Fruit fly (Drosophila melanogaster) whole organism, embryonic: ENCODE measurements around the gene CG8319.
A peak's percentile ranks its signal among the peaks of the same experiment; 100 is the strongest.

Source experiments
- Ada2b ChIP-seq: fragments of 200-800 bp; sonication (Bioruptor generic); IDR thresholded peaks from 2 replicates; pipeline ENCODE4 v1.3.6; 2022; ENCODE audit warnings: missing biosample characterization, missing genetic modification characterization
- Bdp1 ChIP-seq: fragments of 200-800 bp; sonication (Bioruptor generic); optimal IDR thresholded peaks from 3 replicates; lab custom pipeline; 2016; ENCODE audit warnings: missing biosample characterization, missing genetic modification characterization
- CG11085 ChIP-seq: fragments of 200-800 bp; sonication (Bioruptor generic); IDR thresholded peaks from 2 replicates; pipeline ENCODE4 v1.3.6; 2022; ENCODE audit warnings: missing biosample characterization, missing genetic modification characterization
- CG11504 ChIP-seq: fragments of 200-800 bp; sonication (Bioruptor generic); optimal IDR thresholded peaks from 3 replicates; lab custom pipeline; 2019; ENCODE audit warnings: missing biosample characterization, mild to moderate bottlenecking, missing genetic modification characterization, moderate library complexity
- CG12299 ChIP-seq: fragments of 200-800 bp; sonication (Bioruptor generic); optimal IDR thresholded peaks from 2 replicates; lab custom pipeline; 2018; ENCODE audit warnings: missing biosample characterization, mild to moderate bottlenecking, missing genetic modification characterization
- CG12744 ChIP-seq: fragments of 200-800 bp; sonication (Bioruptor generic); optimal IDR thresholded peaks from 2 replicates; lab custom pipeline; 2016; ENCODE audit warnings: missing biosample characterization, missing genetic modification characterization
- CG13775 ChIP-seq: fragments of 200-800 bp; sonication (Bioruptor generic); optimal IDR thresholded peaks from 3 replicates; lab custom pipeline; 2017; ENCODE audit warnings: missing biosample characterization, mild to moderate bottlenecking, missing genetic modification characterization
- CG13894 ChIP-seq: fragments of 200-800 bp; sonication (Bioruptor generic); optimal IDR thresholded peaks from 3 replicates; lab custom pipeline; 2018; ENCODE audit warnings: missing biosample characterization, mild to moderate bottlenecking, missing genetic modification characterization, moderate library complexity
- CG15073 ChIP-seq: fragments of 200-800 bp; sonication (Bioruptor generic); optimal IDR thresholded peaks from 2 replicates; lab custom pipeline; 2016; ENCODE audit warnings: missing biosample characterization, missing genetic modification characterization
- CG1529 ChIP-seq: fragments of 200-800 bp; sonication (Bioruptor generic); optimal IDR thresholded peaks from 3 replicates; lab custom pipeline; 2018; ENCODE audit warnings: missing biosample characterization, missing genetic modification characterization
- CG1832 ChIP-seq: fragments of 200-800 bp; sonication (Bioruptor generic); optimal IDR thresholded peaks from 2 replicates; lab custom pipeline; 2017; ENCODE audit warnings: missing biosample characterization, mild to moderate bottlenecking, missing genetic modification characterization, inconsistent platforms
- CG30403 ChIP-seq: fragments of 200-800 bp; sonication (Bioruptor generic); optimal IDR thresholded peaks from 3 replicates; lab custom pipeline; 2016; ENCODE audit warnings: missing biosample characterization, missing genetic modification characterization
- CG32767 ChIP-seq: fragments of 200-800 bp; sonication (Bioruptor generic); IDR thresholded peaks from 2 replicates; pipeline ENCODE4 v1.3.6; 2022; ENCODE audit warnings: missing biosample characterization, missing genetic modification characterization
- CG33557 ChIP-seq: fragments of 200-800 bp; sonication (Bioruptor generic); optimal IDR thresholded peaks from 2 replicates; lab custom pipeline; 2019; ENCODE audit warnings: missing biosample characterization, mild to moderate bottlenecking, missing genetic modification characterization, moderate library complexity
- CG3847 ChIP-seq: fragments of 200-800 bp; sonication (Bioruptor generic); IDR thresholded peaks from 2 replicates; pipeline ENCODE4 v1.3.6; 2022; ENCODE audit warnings: missing biosample characterization, missing genetic modification characterization
- CG42726 ChIP-seq: fragments of 200-800 bp; sonication (Bioruptor generic); IDR thresholded peaks from 2 replicates; pipeline ENCODE4 v1.3.6; 2022; ENCODE audit warnings: missing biosample characterization, missing genetic modification characterization; ENCODE audit not compliant: partially characterized antibody
- CG4854 ChIP-seq: fragments of 200-800 bp; sonication (Bioruptor generic); optimal IDR thresholded peaks from 2 replicates; lab custom pipeline; 2016; ENCODE audit warnings: missing biosample characterization, missing genetic modification characterization, inconsistent platforms
- CG7963 ChIP-seq: fragments of 200-800 bp; sonication (Bioruptor generic); IDR thresholded peaks from 3 replicates; pipeline ENCODE4 v1.3.6; 2022; ENCODE audit warnings: missing biosample characterization, missing genetic modification characterization; ENCODE audit not compliant: partially characterized antibody
- CG8478 ChIP-seq: fragments of >200 bp; optimal IDR thresholded peaks from 2 replicates; lab custom pipeline; 2018
- CoRest ChIP-seq: fragments of 200-800 bp; sonication (Bioruptor generic); optimal IDR thresholded peaks from 3 replicates; lab custom pipeline; 2018; ENCODE audit warnings: missing biosample characterization, mild to moderate bottlenecking, missing genetic modification characterization, moderate library complexity
- Deaf1 ChIP-seq: fragments of 200-800 bp; optimal IDR thresholded peaks from 3 replicates; lab custom pipeline; 2019; ENCODE audit warnings: missing biosample characterization, mild to moderate bottlenecking, missing genetic modification characterization, moderate library complexity
- Doc2 ChIP-seq: fragments of 200-800 bp; sonication (Bioruptor generic); IDR thresholded peaks from 2 replicates; pipeline ENCODE4 v1.3.6; 2022; ENCODE audit warnings: missing biosample characterization, missing genetic modification characterization
- Dp ChIP-seq: fragments of 200-800 bp; sonication (Bioruptor generic); optimal IDR thresholded peaks from 2 replicates; lab custom pipeline; 2018; ENCODE audit warnings: missing biosample characterization, mild to moderate bottlenecking, missing genetic modification characterization, moderate library complexity
- E2f1 ChIP-seq: fragments of 200-800 bp; sonication (Bioruptor generic); IDR thresholded peaks from 2 replicates; pipeline ENCODE4 v1.3.6; 2022; ENCODE audit warnings: missing biosample characterization, missing genetic modification characterization
- HmgZ ChIP-seq: fragments of 200-800 bp; sonication (Bioruptor generic); optimal IDR thresholded peaks from 2 replicates; lab custom pipeline; 2018; ENCODE audit warnings: missing biosample characterization, mild to moderate bottlenecking, missing genetic modification characterization
- MESR4 ChIP-seq: fragments of 200-800 bp; sonication (Bioruptor generic); optimal IDR thresholded peaks from 2 replicates; lab custom pipeline; 2018; ENCODE audit warnings: missing biosample characterization, mild to moderate bottlenecking, missing genetic modification characterization, moderate library complexity
- Max ChIP-seq: fragments of 200-800 bp; sonication (Bioruptor generic); optimal IDR thresholded peaks from 2 replicates; lab custom pipeline; 2016; ENCODE audit warnings: missing biosample characterization, mild to moderate bottlenecking, missing genetic modification characterization
- Meics ChIP-seq: fragments of 200-800 bp; sonication (Bioruptor generic); optimal IDR thresholded peaks from 2 replicates; lab custom pipeline; 2017; ENCODE audit warnings: missing biosample characterization, mild to moderate bottlenecking, missing genetic modification characterization
- Nf-YB ChIP-seq: fragments of 200-800 bp; sonication (Bioruptor generic); optimal IDR thresholded peaks from 3 replicates; lab custom pipeline; 2019; ENCODE audit warnings: missing biosample characterization, mild to moderate bottlenecking, missing genetic modification characterization, moderate library complexity
- Oaz ChIP-seq: fragments of 200-800 bp; sonication (Bioruptor generic); IDR thresholded peaks from 2 replicates; pipeline ENCODE4 v1.3.6; 2022; ENCODE audit warnings: missing biosample characterization, missing genetic modification characterization
- Opbp ChIP-seq: fragments of 200-800 bp; sonication (Bioruptor generic); IDR thresholded peaks from 3 replicates; pipeline ENCODE4 v1.3.6; 2022; ENCODE audit warnings: missing biosample characterization, missing genetic modification characterization; ENCODE audit not compliant: partially characterized antibody
- Rfx ChIP-seq: fragments of 200-800 bp; sonication (Bioruptor generic); IDR thresholded peaks from 2 replicates; pipeline ENCODE4 v1.3.6; 2022; ENCODE audit warnings: missing biosample characterization, missing genetic modification characterization
- YL-1 ChIP-seq: fragments of 200-800 bp; sonication (Bioruptor generic); optimal IDR thresholded peaks from 3 replicates; lab custom pipeline; 2017; ENCODE audit warnings: missing biosample characterization, mild to moderate bottlenecking, missing genetic modification characterization
- corto ChIP-seq: fragments of 200-800 bp; sonication (Bioruptor generic); optimal IDR thresholded peaks from 2 replicates; lab custom pipeline; 2016; ENCODE audit warnings: missing biosample characterization, mild to moderate bottlenecking, missing genetic modification characterization, moderate library complexity
- crp ChIP-seq, 2 experiments: fragments of 200-800 bp; sonication (Bioruptor generic); optimal IDR thresholded peaks; 2 replicates in 1 of 2; 3 replicates in 1 of 2; lab custom pipeline; 2017; ENCODE audit warnings: missing biosample characterization in 2 of 2, missing genetic modification characterization in 2 of 2, mild to moderate bottlenecking in 1 of 2, moderate library complexity in 1 of 2
- gsb ChIP-seq: fragments of 200-800 bp; sonication (Bioruptor generic); IDR thresholded peaks from 2 replicates; pipeline ENCODE4 v1.3.6; 2022; ENCODE audit warnings: missing biosample characterization, missing genetic modification characterization
- inv ChIP-seq: fragments of 200-800 bp; sonication (Bioruptor generic); IDR thresholded peaks from 2 replicates; pipeline ENCODE4 v1.3.6; 2022; ENCODE audit warnings: missing biosample characterization, missing genetic modification characterization; ENCODE audit not compliant: partially characterized antibody
- klu ChIP-seq: fragments of 200-800 bp; sonication (Bioruptor generic); IDR thresholded peaks from 2 replicates; pipeline ENCODE4 v1.3.6; 2022; ENCODE audit warnings: missing biosample characterization, missing genetic modification characterization
- mam ChIP-seq: fragments of 200-800 bp; sonication (Bioruptor generic); optimal IDR thresholded peaks from 3 replicates; lab custom pipeline; 2016; ENCODE audit warnings: missing biosample characterization, missing genetic modification characterization
- scrt ChIP-seq: fragments of 200-800 bp; sonication (Bioruptor generic); optimal IDR thresholded peaks from 2 replicates; lab custom pipeline; 2018; ENCODE audit warnings: missing biosample characterization, mild to moderate bottlenecking, missing genetic modification characterization, moderate library complexity
- sens ChIP-seq: fragments of 200-800 bp; sonication (Bioruptor generic); peaks from one replicate; lab custom pipeline; 2016; ENCODE audit warnings: missing biosample characterization, missing genetic modification characterization
- stwl ChIP-seq: fragments of 200-800 bp; sonication (Bioruptor generic); optimal IDR thresholded peaks from 3 replicates; lab custom pipeline; 2018; ENCODE audit warnings: missing biosample characterization, mild to moderate bottlenecking, missing genetic modification characterization, moderate library complexity
- yki ChIP-seq: fragments of >200 bp; optimal IDR thresholded peaks from 3 replicates; lab custom pipeline; 2018

The CG8319 gene

DNA sequence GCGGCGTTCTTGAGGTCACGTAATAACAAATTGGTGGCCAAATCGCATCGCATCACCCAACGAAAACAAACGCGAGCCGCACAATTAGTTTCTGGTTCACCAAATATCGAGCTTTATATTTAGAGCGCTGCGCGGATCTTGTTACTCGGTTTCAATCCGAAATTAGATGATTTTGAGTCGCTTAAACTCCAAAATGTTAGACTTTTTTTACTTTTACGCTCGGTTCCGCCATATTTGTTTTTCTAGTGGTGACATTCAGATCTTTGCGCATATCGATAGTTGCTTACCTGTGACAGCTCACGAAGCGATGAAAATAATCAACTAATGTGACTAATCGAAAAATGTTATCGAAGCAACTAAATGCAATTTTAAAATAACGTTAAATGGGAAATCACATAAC, 10.2 kb downstream of the CG8319 start, which contains the start of gene Scm (continued):
- no peak for TF ChIP-seq CG32767 (GFP tag; lab: Robert Waterston, UW)
- TF ChIP-seq CG3847 (GFP tag; lab: Robert Waterston, UW): no peak
- no peak for TF ChIP-seq crp (GFP tag; optimal IDR thresholded peaks at IDR 0.05; lab: Kevin White, UChicago)
- peak; percentile 23 for TF ChIP-seq CG12299 (tag; lab: Kevin White, UChicago)
- no peak for TF ChIP-seq klu
- no peak for TF ChIP-seq CG12744
- no peak for TF ChIP-seq yki
- TF ChIP-seq MESR4 (GFP tag; lab: Kevin White, UChicago): peak; percentile 82
- no peak for TF ChIP-seq CG1529 (GFP tag; lab: Kevin White, UChicago)
- peak; percentile 94 for TF ChIP-seq YL-1 (GFP tag; lab: Kevin White, UChicago)
- peak; percentile 70 for TF ChIP-seq HmgZ (tag; lab: Kevin White, UChicago)
- TF ChIP-seq CG4854 (GFP tag; lab: Kevin White, UChicago): peak; percentile 7
- no peak for TF ChIP-seq Doc2 (GFP tag; lab: Robert Waterston, UW)
- no peak for TF ChIP-seq mam (GFP tag; lab: Kevin White, UChicago)
- TF ChIP-seq inv (GFP tag; lab: Robert Waterston, UW): peak; percentile 80
- TF ChIP-seq CG33557 (GFP tag; lab: Kevin White, UChicago): peak; percentile 4
- TF ChIP-seq CG15073 (GFP tag; lab: Kevin White, UChicago): no peak
- TF ChIP-seq, all 482 proteins: peak for 107

DNA sequence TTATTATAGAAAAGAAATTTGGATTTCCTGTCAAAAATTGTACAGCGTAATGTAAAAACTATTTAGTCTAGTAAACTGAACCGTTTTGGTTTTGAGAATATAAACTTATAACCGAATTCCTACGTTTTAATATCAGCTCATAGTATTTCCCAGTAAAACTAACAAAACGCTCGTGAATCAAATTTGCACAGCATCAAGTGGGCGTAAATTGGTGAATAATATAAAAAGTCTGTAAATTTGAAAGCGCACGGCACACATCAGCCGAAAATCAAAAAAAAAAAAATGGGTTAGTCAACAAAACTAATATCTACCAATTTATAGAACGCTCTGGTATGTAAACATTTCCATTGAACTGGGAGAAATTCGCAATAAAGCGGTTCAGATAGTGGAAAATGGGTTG, 10.8 kb downstream of the CG8319 start, which contains the start of gene Dh44:
Dh44 (plus strand) TSS at position 301 of the 400 bp plus-strand sequence.
- no peak for TF ChIP-seq Nf-YB (GFP tag; lab: Kevin White, UChicago)
- TF ChIP-seq CG42726 (GFP tag; lab: Robert Waterston, UW): peak; percentile 7; the same call in 1 of the 2 replicates
- TF ChIP-seq CG12299 (tag; lab: Kevin White, UChicago): no peak
- no peak for TF ChIP-seq corto
- no peak for TF ChIP-seq CG7963
- no peak for TF ChIP-seq CG11085

DNA sequence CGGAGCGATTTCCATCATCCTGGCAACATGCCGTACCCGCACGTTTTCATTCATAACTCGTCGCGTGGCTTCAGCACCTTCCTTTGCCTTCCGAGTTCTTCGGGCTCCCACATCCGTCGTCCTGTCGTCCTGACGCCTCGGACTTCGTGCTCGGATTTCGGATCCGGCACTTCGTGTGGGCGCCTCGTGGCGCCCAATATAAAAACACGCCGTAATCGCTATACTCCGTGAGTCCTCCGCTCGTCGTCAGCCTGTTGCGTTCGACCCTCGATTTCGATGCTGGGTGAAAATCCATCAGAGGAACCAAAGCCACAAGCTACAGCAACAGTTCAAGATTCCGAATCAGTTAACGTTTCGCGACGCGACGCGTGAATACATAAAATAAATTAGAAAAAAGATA, 13.2 kb downstream of the CG8319 start:
- TF ChIP-seq Oaz (GFP tag; lab: Robert Waterston, UW): no peak
- TF ChIP-seq CG11504 (tag; lab: Kevin White, UChicago): peak; percentile 30
- TF ChIP-seq sens (GFP tag; lab: Kevin White, UChicago): peak; percentile 16
- TF ChIP-seq CG1832 (GFP tag; lab: Kevin White, UChicago): no peak
- 0 out of 2 replicates have a peak, but pooled peaks have one; percentile 4 for TF ChIP-seq Rfx (GFP tag; lab: Robert Waterston, UW)
- TF ChIP-seq stwl: no peak
- no peak for TF ChIP-seq Meics
- TF ChIP-seq Ada2b: no peak
- TF ChIP-seq CoRest (tag; lab: Kevin White, UChicago): no peak
- peak; percentile 93 for TF ChIP-seq Deaf1
- no peak for TF ChIP-seq gsb (GFP tag; lab: Robert Waterston, UW)
- no peak for TF ChIP-seq CG13775 (GFP tag; lab: Kevin White, UChicago)
- no peak for TF ChIP-seq Bdp1 (GFP tag; lab: Kevin White, UChicago)
- no peak for TF ChIP-seq Max (GFP tag; lab: Kevin White, UChicago)
- TF ChIP-seq Dp: no peak
- TF ChIP-seq Opbp (GFP tag; lab: Robert Waterston, UW): no peak
- TF ChIP-seq E2f1 (GFP tag; lab: Robert Waterston, UW): no peak
- TF ChIP-seq scrt (GFP tag; lab: Kevin White, UChicago): peak; percentile 83
- no peak for TF ChIP-seq CG8478
- TF ChIP-seq CG13894 (tag; lab: Kevin White, UChicago): peak; percentile 79
- no peak for TF ChIP-seq CG30403 (GFP tag; lab: Kevin White, UChicago)
